Fruit fly (Drosophila melanogaster) whole organism, wandering third instar larva: Measurements from ENCODE around the gene CG17778.

Experiments used
- Abd-B ChIP-seq: fragments of >200 bp; optimal IDR thresholded peaks from 2 replicates; lab custom pipeline; 2017; ENCODE audit warnings: missing biosample characterization, missing genetic modification characterization
- CG32264 ChIP-seq: fragments of 200-800 bp; sonication (Bioruptor generic); optimal IDR thresholded peaks from 2 replicates; lab custom pipeline; 2016; ENCODE audit warnings: missing biosample characterization, missing genetic modification characterization
- CG9705 ChIP-seq: fragments of 200-800 bp; sonication (Bioruptor generic); optimal IDR thresholded peaks from 2 replicates; lab custom pipeline; 2018; ENCODE audit warnings: missing biosample characterization, mild to moderate bottlenecking, missing genetic modification characterization
- CrebA ChIP-seq: fragments of 200-800 bp; sonication (Bioruptor generic); optimal IDR thresholded peaks from 2 replicates; lab custom pipeline; 2016; ENCODE audit warnings: missing biosample characterization, mild to moderate bottlenecking, missing genetic modification characterization, borderline replicate concordance
- Dfd ChIP-seq: fragments of >200 bp; optimal IDR thresholded peaks from 2 replicates; lab custom pipeline; 2017; ENCODE audit warnings: missing biosample characterization, missing genetic modification characterization
- Dif ChIP-seq: fragments of 200-275, 200-300 bp; sonication (Bioruptor generic); optimal IDR thresholded peaks from 2 replicates; lab custom pipeline; 2018; ENCODE audit warnings: missing biosample characterization, missing genetic modification characterization; ENCODE audit not compliant: partially characterized antibody
- GATAd ChIP-seq: sonication (Bioruptor generic); optimal IDR thresholded peaks from 2 replicates; lab custom pipeline; 2016; ENCODE audit warnings: missing biosample characterization, missing genetic modification characterization
- HLH106 ChIP-seq: fragments of 200-800 bp; optimal IDR thresholded peaks from 3 replicates; lab custom pipeline; 2019; ENCODE audit warnings: missing biosample characterization, mild to moderate bottlenecking, missing genetic modification characterization, moderate library complexity
- Hnf4 ChIP-seq: fragments of 200-800 bp; sonication (Bioruptor generic); optimal IDR thresholded peaks from 2 replicates; lab custom pipeline; 2016; ENCODE audit warnings: missing biosample characterization, mild to moderate bottlenecking, missing genetic modification characterization
- Hr78 ChIP-seq: fragments of >200 bp; optimal IDR thresholded peaks from 2 replicates; lab custom pipeline; 2017; ENCODE audit warnings: missing biosample characterization, missing genetic modification characterization
- Hr83 ChIP-seq: fragments of 200-300 bp; sonication (Bioruptor generic); optimal IDR thresholded peaks from 2 replicates; lab custom pipeline; 2016; ENCODE audit warnings: missing biosample characterization, mild to moderate bottlenecking, missing genetic modification characterization, moderate library complexity; ENCODE audit not compliant: poor library complexity, severe bottlenecking
- Jra ChIP-seq: sonication (Bioruptor generic); optimal IDR thresholded peaks from 2 replicates; lab custom pipeline; 2016; ENCODE audit warnings: missing biosample characterization, missing genetic modification characterization
- Mio ChIP-seq: sonication (Bioruptor generic); optimal IDR thresholded peaks from 2 replicates; lab custom pipeline; 2016; ENCODE audit warnings: missing biosample characterization, missing genetic modification characterization
- Myc ChIP-seq: fragments of >200 bp; optimal IDR thresholded peaks from 2 replicates; lab custom pipeline; 2017
- N ChIP-seq: fragments of >200 bp; optimal IDR thresholded peaks from 2 replicates; lab custom pipeline; 2018; ENCODE audit warnings: missing biosample characterization, missing external identifiers, missing genetic modification characterization
- OdsH ChIP-seq: fragments of 200-800 bp; sonication (Bioruptor generic); optimal IDR thresholded peaks from 2 replicates; lab custom pipeline; 2016; ENCODE audit warnings: missing biosample characterization, mild to moderate bottlenecking, missing genetic modification characterization
- Rel ChIP-seq, 2 experiments: fragments of 200-800 bp; sonication (Bioruptor generic) in 1 of 2; optimal IDR thresholded peaks; 2 replicates in 1 of 2; 3 replicates in 1 of 2; lab custom pipeline; 2016 to 2019; ENCODE audit warnings: mild to moderate bottlenecking in 2 of 2, missing biosample characterization in 2 of 2, missing genetic modification characterization in 2 of 2, moderate library complexity in 1 of 2
- Sp1 ChIP-seq: fragments of 200-800 bp; sonication (Bioruptor generic); optimal IDR thresholded peaks from 3 replicates; lab custom pipeline; 2019; ENCODE audit warnings: missing biosample characterization, mild to moderate bottlenecking, missing genetic modification characterization, moderate library complexity
- Vsx2 ChIP-seq: fragments of 200-300, 225-300 bp; sonication (Bioruptor generic); optimal IDR thresholded peaks from 2 replicates; lab custom pipeline; 2018; ENCODE audit warnings: missing biosample characterization, missing genetic modification characterization; ENCODE audit not compliant: partially characterized antibody
- br ChIP-seq: fragments of 200-800 bp; sonication (Bioruptor generic); optimal IDR thresholded peaks from 2 replicates; lab custom pipeline; 2016; ENCODE audit warnings: missing biosample characterization, missing genetic modification characterization
- brk ChIP-seq: fragments of 200-800 bp; sonication (Bioruptor generic); optimal IDR thresholded peaks from 2 replicates; lab custom pipeline; 2016; ENCODE audit warnings: missing biosample characterization, mild to moderate bottlenecking, missing genetic modification characterization
- dl ChIP-seq, 2 experiments: fragments of 175-275, 200-275 bp in 1 of 2; fragments of 200-275 bp in 1 of 2; sonication (Bioruptor generic); optimal IDR thresholded peaks; lab custom pipeline; 2018; ENCODE audit warnings: mild to moderate bottlenecking in 2 of 2, missing biosample characterization in 2 of 2, missing genetic modification characterization in 2 of 2, moderate library complexity in 2 of 2; ENCODE audit not compliant: partially characterized antibody in 2 of 2, insufficient read depth in 1 of 2
- dmrt93B ChIP-seq: fragments of 200-800 bp; sonication (Bioruptor generic); optimal IDR thresholded peaks from 2 replicates; lab custom pipeline; 2018; ENCODE audit warnings: missing biosample characterization, mild to moderate bottlenecking, missing genetic modification characterization
- dsf ChIP-seq: sonication (Bioruptor generic); optimal IDR thresholded peaks from 2 replicates; lab custom pipeline; 2016; ENCODE audit warnings: missing biosample characterization, missing genetic modification characterization, borderline replicate concordance
- ey ChIP-seq: fragments of 200-800 bp; sonication (Bioruptor generic); optimal IDR thresholded peaks from 2 replicates; lab custom pipeline; 2016; ENCODE audit warnings: missing biosample characterization, missing genetic modification characterization
- foxo ChIP-seq, 2 experiments: fragments of 200-800 bp; sonication (Bioruptor generic); optimal IDR thresholded peaks; 2 replicates in 1 of 2; 3 replicates in 1 of 2; lab custom pipeline; 2016 to 2017; ENCODE audit warnings: missing biosample characterization in 2 of 2, missing genetic modification characterization in 2 of 2
- fru ChIP-seq: fragments of 200-800 bp; sonication (Bioruptor generic); optimal IDR thresholded peaks from 3 replicates; lab custom pipeline; 2016; ENCODE audit warnings: missing biosample characterization, mild to moderate bottlenecking, missing genetic modification characterization
- h ChIP-seq: fragments of 200-800 bp; sonication (Bioruptor generic); optimal IDR thresholded peaks from 3 replicates; lab custom pipeline; 2016; ENCODE audit warnings: missing biosample characterization, mild to moderate bottlenecking, missing genetic modification characterization
- jim ChIP-seq: fragments of 175-275, 200-325 bp; sonication (Bioruptor generic); optimal IDR thresholded peaks from 2 replicates; lab custom pipeline; 2016; ENCODE audit warnings: missing biosample characterization, mild to moderate bottlenecking, missing genetic modification characterization
- lola ChIP-seq: fragments of >200 bp; optimal IDR thresholded peaks from 2 replicates; lab custom pipeline; 2017; ENCODE audit warnings: missing biosample characterization, missing genetic modification characterization
- pan ChIP-seq: fragments of >200 bp; optimal IDR thresholded peaks from 2 replicates; lab custom pipeline; 2017
- psq ChIP-seq: fragments of 200-800 bp; sonication (Bioruptor generic); optimal IDR thresholded peaks from 3 replicates; lab custom pipeline; 2017; ENCODE audit warnings: missing biosample characterization, mild to moderate bottlenecking, missing genetic modification characterization, moderate library complexity
- rgr ChIP-seq: fragments of 200-800 bp; sonication (Bioruptor generic); optimal IDR thresholded peaks from 3 replicates; lab custom pipeline; 2016; ENCODE audit warnings: missing biosample characterization, mild to moderate bottlenecking, missing genetic modification characterization
- sage ChIP-seq: fragments of 200-800 bp; sonication (Bioruptor generic); optimal IDR thresholded peaks from 2 replicates; lab custom pipeline; 2016; ENCODE audit warnings: missing biosample characterization, mild to moderate bottlenecking, missing genetic modification characterization
- sv ChIP-seq: fragments of 200-800 bp; sonication (Bioruptor generic); optimal IDR thresholded peaks from 3 replicates; lab custom pipeline; 2016; ENCODE audit warnings: missing biosample characterization, missing genetic modification characterization
- tai ChIP-seq: sonication (Bioruptor generic); optimal IDR thresholded peaks from 2 replicates; lab custom pipeline; 2016; ENCODE audit warnings: missing biosample characterization, missing genetic modification characterization
- usp ChIP-seq: fragments of >200 bp; optimal IDR thresholded peaks from 2 replicates; lab custom pipeline; 2017; ENCODE audit warnings: missing biosample characterization, missing genetic modification characterization
- woc ChIP-seq: sonication (Bioruptor generic); optimal IDR thresholded peaks from 2 replicates; lab custom pipeline; 2016; ENCODE audit warnings: missing biosample characterization, mild to moderate bottlenecking, missing genetic modification characterization

The CG17778 gene

DNA sequence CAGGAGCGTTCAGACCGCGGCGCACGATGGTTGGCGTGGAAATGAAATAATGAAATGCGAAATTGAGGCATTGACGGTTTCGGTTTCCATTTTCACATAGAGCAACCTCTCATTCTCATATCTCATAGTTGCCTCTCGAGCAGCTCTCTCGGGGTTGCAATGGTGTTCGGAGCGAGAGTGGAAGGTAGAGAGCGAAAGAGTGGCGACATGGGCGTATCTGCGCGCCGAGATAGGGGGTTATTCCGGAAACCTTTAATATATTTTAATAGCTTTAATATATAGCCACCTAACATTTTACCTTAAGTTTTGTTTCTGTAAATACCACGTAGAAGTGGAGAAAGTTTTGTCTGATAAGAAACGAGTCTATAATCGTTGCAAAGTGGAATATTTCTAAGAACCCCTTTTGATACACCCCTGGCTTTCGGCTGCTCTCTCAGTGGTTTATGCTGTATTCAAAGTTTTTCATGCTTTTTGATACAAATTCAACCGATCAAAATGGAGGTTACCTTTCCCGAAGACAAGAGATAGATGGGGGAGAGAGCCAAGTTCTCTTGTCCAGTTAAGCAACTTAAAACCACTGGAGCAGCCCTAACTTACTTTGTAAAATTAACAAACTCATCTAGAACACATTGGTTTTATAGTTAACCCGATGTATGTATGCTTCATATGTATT lies 28.9 kb downstream of the CG17778 start, which contains the start of gene elav:
elav (minus strand) TSS at position 48 of the 673 bp plus-strand sequence.
- TF ChIP-seq dsf (GFP tag; lab: Kevin White, UChicago) (peak; percentile 84), pan (lab: Kevin White, UChicago) (no peak), GATAd (GFP tag; lab: Kevin White, UChicago) (peak; percentile 58), brk (GFP tag; lab: Kevin White, UChicago) (peak; percentile 95), woc (GFP tag; lab: Kevin White, UChicago) (peak; percentile 94), sv (GFP tag; lab: Kevin White, UChicago) (peak; percentile 98), Sp1 (GFP tag; lab: Kevin White, UChicago) (peak; percentile 99), psq (GFP tag; lab: Kevin White, UChicago) (peak; percentile 94), Hr83 (peak; percentile 49), Rel (GFP tag; optimal IDR thresholded peaks at IDR 0.05; lab: Kevin White, UChicago) (peak; percentile 93), Rel (tag; optimal IDR thresholded peaks at IDR 0.05; lab: Kevin White, UChicago) (peak; percentile 92), Vsx2 (GFP tag; lab: Kevin White, UChicago) (no peak), jim (GFP tag; lab: Kevin White, UChicago) (no peak), Jra (GFP tag; lab: Kevin White, UChicago) (peak; percentile 82), Abd-B (GFP tag; lab: Kevin White, UChicago) (no peak), tai (GFP tag; lab: Kevin White, UChicago) (no peak), Dfd (GFP tag; lab: Kevin White, UChicago) (no peak), dl (GFP tag; optimal IDR thresholded peaks at IDR 0.05; lab: Kevin White, UChicago; ENCODE audit: insufficient read depth in 1 of 2, partially characterized antibody in 2 of 2) (peak; percentile 61 to 88), foxo (GFP tag; optimal IDR thresholded peaks at IDR 0.05; lab: Kevin White, UChicago) (peak; percentile 65 to 99), HLH106 (tag; lab: Kevin White, UChicago) (peak; percentile 99), CG9705 (GFP tag; lab: Kevin White, UChicago) (peak; percentile 99), Hnf4 (GFP tag; lab: Kevin White, UChicago) (peak; percentile 95), CrebA (GFP tag; lab: Kevin White, UChicago) (no peak), Myc (lab: Kevin White, UChicago) (no peak), rgr (GFP tag; lab: Kevin White, UChicago) (peak; percentile 98), Hr78 (GFP tag; lab: Kevin White, UChicago) (no peak), ey (GFP tag; lab: Kevin White, UChicago) (peak; percentile 98), br (peak; percentile 98), lola (GFP tag; lab: Kevin White, UChicago) (no peak), h (GFP tag; lab: Kevin White, UChicago) (peak; percentile 99), Mio (GFP tag; lab: Kevin White, UChicago) (peak; percentile 73), N (GFP tag; lab: Kevin White, UChicago) (no peak), fru (GFP tag; lab: Kevin White, UChicago) (peak; percentile 98), Dif (GFP tag; lab: Kevin White, UChicago) (peak; percentile 75), usp (GFP tag; lab: Kevin White, UChicago) (no peak), CG32264 (GFP tag; lab: Kevin White, UChicago) (peak; percentile 88), dmrt93B (GFP tag; lab: Kevin White, UChicago) (peak; percentile 97), sage (GFP tag; lab: Kevin White, UChicago) (peak; percentile 93), OdsH (peak; percentile 98)
- TF ChIP-seq, all 38 proteins: peak for 26

DNA sequence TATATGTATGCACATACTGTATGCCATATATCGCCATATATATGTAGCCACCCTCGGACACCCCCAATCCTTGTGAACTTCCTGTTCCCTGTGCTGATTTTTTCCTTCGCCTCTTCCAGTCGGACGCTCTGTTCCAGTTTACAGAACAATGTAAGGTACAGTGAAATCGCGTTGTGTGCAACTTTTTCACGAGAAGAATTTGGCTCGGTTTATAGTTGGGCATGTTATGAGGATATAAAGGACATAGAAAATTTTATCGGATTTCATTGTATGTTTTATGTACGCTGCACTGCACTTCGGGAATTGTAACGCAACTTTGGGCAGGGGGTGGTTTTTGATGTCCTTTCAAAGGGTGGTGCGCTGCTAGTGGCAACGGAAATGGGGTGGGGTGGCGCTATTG lies 29.9 kb downstream of the CG17778 start:
- TF ChIP-seq fru (GFP tag; lab: Kevin White, UChicago) = peak; percentile 2
- TF ChIP-seq Dif (GFP tag; lab: Kevin White, UChicago) = no peak
- no peak for TF ChIP-seq dl (GFP tag; optimal IDR thresholded peaks at IDR 0.05; lab: Kevin White, UChicago; ENCODE audit: insufficient read depth in 1 of 2, partially characterized antibody in 2 of 2)
- TF ChIP-seq OdsH = no peak
- TF ChIP-seq jim (GFP tag; lab: Kevin White, UChicago) = no peak
- no peak for TF ChIP-seq tai (GFP tag; lab: Kevin White, UChicago)
- TF ChIP-seq woc (GFP tag; lab: Kevin White, UChicago) = peak; percentile 49
- TF ChIP-seq dsf (GFP tag; lab: Kevin White, UChicago) = no peak
- TF ChIP-seq HLH106 (tag; lab: Kevin White, UChicago) = peak; percentile 16
- TF ChIP-seq Mio (GFP tag; lab: Kevin White, UChicago) = no peak
- TF ChIP-seq br = no peak
- TF ChIP-seq h (GFP tag; lab: Kevin White, UChicago) = peak; percentile 12
- TF ChIP-seq foxo (GFP tag; optimal IDR thresholded peaks at IDR 0.05; lab: Kevin White, UChicago) = peak in 1 of 2 experiments; percentile 20
